Fruit fly (Drosophila melanogaster) whole organism, embryonic: ENCODE data around the gene Ids.
A peak's percentile ranks its signal among the peaks of the same experiment; 100 is the strongest.

Source experiments
- Atf3 ChIP-seq: fragments of 200-800 bp; sonication (Bioruptor generic); optimal IDR thresholded peaks from 3 replicates; lab custom pipeline; 2016; ENCODE audit warnings: missing biosample characterization, missing genetic modification characterization
- B-H1 ChIP-seq: fragments of 200-800 bp; sonication (Bioruptor generic); IDR thresholded peaks from 3 replicates; pipeline ENCODE4 v1.3.6; 2022; ENCODE audit warnings: missing biosample characterization, missing genetic modification characterization
- Bgb ChIP-seq: fragments of 200-800 bp; sonication (Bioruptor generic); IDR thresholded peaks from 2 replicates; pipeline ENCODE4 v1.3.6; 2022; ENCODE audit warnings: missing biosample characterization, missing genetic modification characterization; ENCODE audit not compliant: partially characterized antibody
- CG10209 ChIP-seq: fragments of 200-800 bp; sonication (Bioruptor generic); optimal IDR thresholded peaks from 3 replicates; lab custom pipeline; 2017; ENCODE audit warnings: missing biosample characterization, mild to moderate bottlenecking, missing genetic modification characterization, missing genetic modification reagents
- CG1024 ChIP-seq: fragments of 200-800 bp; sonication (Bioruptor generic); IDR thresholded peaks from 2 replicates; pipeline ENCODE4 v1.3.6; 2022; ENCODE audit warnings: missing biosample characterization, missing genetic modification characterization
- CG10274 ChIP-seq: fragments of 200-800 bp; sonication (Bioruptor generic); optimal IDR thresholded peaks from 3 replicates; lab custom pipeline; 2017; ENCODE audit warnings: missing biosample characterization, mild to moderate bottlenecking, missing genetic modification characterization
- CG10654 ChIP-seq: fragments of 200-800 bp; sonication (Bioruptor generic); optimal IDR thresholded peaks from 2 replicates; lab custom pipeline; 2016; ENCODE audit warnings: missing biosample characterization, missing genetic modification characterization
- CG11723 ChIP-seq: fragments of 200-800 bp; sonication (Bioruptor generic); optimal IDR thresholded peaks from 2 replicates; lab custom pipeline; 2017; ENCODE audit warnings: missing biosample characterization, mild to moderate bottlenecking, missing genetic modification characterization
- CG12219 ChIP-seq: fragments of 200-800 bp; sonication (Bioruptor generic); optimal IDR thresholded peaks from 3 replicates; lab custom pipeline; 2018; ENCODE audit warnings: missing biosample characterization, mild to moderate bottlenecking, missing genetic modification characterization
- CG1602 ChIP-seq: fragments of 200-800 bp; sonication (Bioruptor generic); optimal IDR thresholded peaks from 3 replicates; lab custom pipeline; 2016; ENCODE audit warnings: missing biosample characterization, missing genetic modification characterization
- CG16813 ChIP-seq: fragments of 200-800 bp; sonication (Bioruptor generic); IDR thresholded peaks from 3 replicates; pipeline ENCODE4 v1.3.6; 2022; ENCODE audit warnings: missing biosample characterization, missing genetic modification characterization; ENCODE audit not compliant: partially characterized antibody
- CG18262 ChIP-seq: fragments of 200-800 bp; optimal IDR thresholded peaks from 3 replicates; lab custom pipeline; 2019; ENCODE audit warnings: missing biosample characterization, mild to moderate bottlenecking, missing genetic modification characterization, moderate library complexity
- CG1832 ChIP-seq: fragments of 200-800 bp; sonication (Bioruptor generic); optimal IDR thresholded peaks from 2 replicates; lab custom pipeline; 2017; ENCODE audit warnings: missing biosample characterization, mild to moderate bottlenecking, missing genetic modification characterization, inconsistent platforms
- CG2116 ChIP-seq: fragments of 200-800 bp; sonication (Bioruptor generic); optimal IDR thresholded peaks from 3 replicates; lab custom pipeline; 2018; ENCODE audit warnings: missing biosample characterization, mild to moderate bottlenecking, missing genetic modification characterization
- CG3407 ChIP-seq: fragments of 200-800 bp; sonication (Bioruptor generic); optimal IDR thresholded peaks from 2 replicates; lab custom pipeline; 2018; ENCODE audit warnings: missing biosample characterization, mild to moderate bottlenecking, missing genetic modification characterization
- CG3847 ChIP-seq: fragments of 200-800 bp; sonication (Bioruptor generic); IDR thresholded peaks from 2 replicates; pipeline ENCODE4 v1.3.6; 2022; ENCODE audit warnings: missing biosample characterization, missing genetic modification characterization
- CG4854 ChIP-seq: fragments of 200-800 bp; sonication (Bioruptor generic); optimal IDR thresholded peaks from 2 replicates; lab custom pipeline; 2016; ENCODE audit warnings: missing biosample characterization, missing genetic modification characterization, inconsistent platforms
- CG5180 ChIP-seq: fragments of 200-800 bp; sonication (Bioruptor generic); optimal IDR thresholded peaks from 3 replicates; lab custom pipeline; 2017; ENCODE audit warnings: missing biosample characterization, missing genetic modification characterization, mild to moderate bottlenecking, moderate library complexity, missing genetic modification reagents
- CG6683 ChIP-seq: fragments of 200-800 bp; sonication (Bioruptor generic); optimal IDR thresholded peaks from 2 replicates; lab custom pipeline; 2017; ENCODE audit warnings: missing biosample characterization, mild to moderate bottlenecking, missing genetic modification characterization, missing genetic modification reagents
- CG6791 ChIP-seq: fragments of 200-800 bp; sonication (Bioruptor generic); IDR thresholded peaks from 3 replicates; pipeline ENCODE4 v1.3.6; 2022; ENCODE audit warnings: missing biosample characterization, missing genetic modification characterization; ENCODE audit not compliant: partially characterized antibody
- CG8089 ChIP-seq: fragments of 200-800 bp; sonication (Bioruptor generic); optimal IDR thresholded peaks from 3 replicates; lab custom pipeline; 2016; ENCODE audit warnings: missing biosample characterization, missing genetic modification characterization
- CG9797 ChIP-seq: fragments of 200-800 bp; sonication (Bioruptor generic); optimal IDR thresholded peaks from 3 replicates; lab custom pipeline; 2018; ENCODE audit warnings: missing biosample characterization, mild to moderate bottlenecking, missing genetic modification characterization
- Drgx ChIP-seq: fragments of 200-800 bp; sonication (Bioruptor generic); IDR thresholded peaks from 2 replicates; pipeline ENCODE4 v1.3.6; 2022; ENCODE audit warnings: missing biosample characterization, missing genetic modification characterization
- Gug ChIP-seq: fragments of 200-800 bp; sonication (Bioruptor generic); IDR thresholded peaks from 4 replicates; pipeline ENCODE4 v1.3.6; 2022; ENCODE audit warnings: missing biosample characterization, missing genetic modification characterization
- Lhr ChIP-seq: fragments of 200-800 bp; sonication (Bioruptor generic); optimal IDR thresholded peaks from 3 replicates; lab custom pipeline; 2017; ENCODE audit warnings: mild to moderate bottlenecking, missing biosample characterization, missing genetic modification reagents, missing genetic modification characterization
- MTF-1 ChIP-seq: fragments of 200-800 bp; sonication (Bioruptor generic); optimal IDR thresholded peaks from 2 replicates; lab custom pipeline; 2018; ENCODE audit warnings: missing biosample characterization, mild to moderate bottlenecking, missing genetic modification characterization, borderline replicate concordance
- Nf-YA ChIP-seq: fragments of 200-800 bp; sonication (Bioruptor generic); IDR thresholded peaks from 2 replicates; pipeline ENCODE4 v1.3.6; 2022; ENCODE audit warnings: missing biosample characterization, missing genetic modification characterization
- Opbp ChIP-seq: fragments of 200-800 bp; sonication (Bioruptor generic); IDR thresholded peaks from 3 replicates; pipeline ENCODE4 v1.3.6; 2022; ENCODE audit warnings: missing biosample characterization, missing genetic modification characterization; ENCODE audit not compliant: partially characterized antibody
- Usf ChIP-seq: fragments of 200-800 bp; sonication (Bioruptor generic); optimal IDR thresholded peaks from 2 replicates; lab custom pipeline; 2017; ENCODE audit warnings: missing genotype, missing biosample characterization, missing genetic modification characterization
- aop ChIP-seq: fragments of 200-800 bp; sonication (Bioruptor generic); IDR thresholded peaks from 2 replicates; pipeline ENCODE4 v1.3.6; 2022; ENCODE audit warnings: missing biosample characterization, missing genetic modification characterization
- ara ChIP-seq: fragments of 200-800 bp; sonication (Bioruptor generic); IDR thresholded peaks from 2 replicates; pipeline ENCODE4 v1.3.6; 2022; ENCODE audit warnings: missing biosample characterization, missing genetic modification characterization
- btn ChIP-seq: fragments of 200-800 bp; sonication (Bioruptor generic); optimal IDR thresholded peaks from 2 replicates; lab custom pipeline; 2016; ENCODE audit warnings: missing biosample characterization, missing genetic modification characterization
- chif ChIP-seq, 2 experiments: fragments of 200-800 bp; sonication (Bioruptor generic); optimal IDR thresholded peaks; 3 replicates each; lab custom pipeline; 2016; ENCODE audit warnings: missing biosample characterization in 2 of 2, missing genetic modification characterization in 2 of 2
- chinmo ChIP-seq: fragments of 200-800 bp; sonication (Bioruptor generic); IDR thresholded peaks from 4 replicates; pipeline ENCODE4 v1.3.6; 2022; ENCODE audit warnings: missing biosample characterization, missing genetic modification characterization; ENCODE audit not compliant: partially characterized antibody
- chm ChIP-seq: fragments of 200-800 bp; sonication (Bioruptor generic); IDR thresholded peaks from 2 replicates; pipeline ENCODE4 v1.3.6; 2022; ENCODE audit warnings: missing biosample characterization, missing genetic modification characterization
- dati ChIP-seq: fragments of 200-800 bp; sonication (Bioruptor generic); IDR thresholded peaks from 2 replicates; pipeline ENCODE4 v1.3.6; 2022; ENCODE audit warnings: missing biosample characterization, missing genetic modification characterization
- ems ChIP-seq: fragments of 200-800 bp; sonication (Bioruptor generic); optimal IDR thresholded peaks from 3 replicates; lab custom pipeline; 2016; ENCODE audit warnings: missing biosample characterization, missing genetic modification characterization
- ewg ChIP-seq: fragments of 200-800 bp; sonication (Bioruptor generic); optimal IDR thresholded peaks from 3 replicates; lab custom pipeline; 2017; ENCODE audit warnings: mild to moderate bottlenecking, missing biosample characterization, missing genetic modification reagents, missing genetic modification characterization
- exex ChIP-seq: fragments of 200-800 bp; sonication (Bioruptor generic); optimal IDR thresholded peaks from 4 replicates; lab custom pipeline; 2018; ENCODE audit warnings: missing biosample characterization, mild to moderate bottlenecking, missing genetic modification characterization, moderate library complexity
- fd102C ChIP-seq: fragments of 200-800 bp; sonication (Bioruptor generic); optimal IDR thresholded peaks from 2 replicates; lab custom pipeline; 2018; ENCODE audit warnings: missing biosample characterization, mild to moderate bottlenecking, missing genetic modification characterization, moderate library complexity
- ind ChIP-seq: fragments of 200-800 bp; sonication (Bioruptor generic); optimal IDR thresholded peaks from 3 replicates; lab custom pipeline; 2016; ENCODE audit warnings: missing biosample characterization, missing genetic modification characterization
- mirr ChIP-seq: fragments of 200-800 bp; sonication (Bioruptor generic); optimal IDR thresholded peaks from 3 replicates; lab custom pipeline; 2018; ENCODE audit warnings: missing biosample characterization, mild to moderate bottlenecking, missing genetic modification characterization
- pan ChIP-seq, 4 experiments: fragments of >200 bp in 3 of 4; fragments of 200-800 bp in 1 of 4; sonication (Bioruptor generic) in 1 of 4; optimal IDR thresholded peaks in 3 of 4; IDR thresholded peaks in 1 of 4; 2 replicates each; pipeline versions ENCODE4 v1.3.6 to Lab custom; 2017 to 2022; ENCODE audit warnings: missing biosample characterization in 2 of 4, missing genetic modification characterization in 2 of 4, mixed read lengths in 1 of 4
- pzg ChIP-seq: fragments of 200-800 bp; sonication (Bioruptor generic); optimal IDR thresholded peaks from 3 replicates; lab custom pipeline; 2018; ENCODE audit warnings: missing biosample characterization, mild to moderate bottlenecking, missing genetic modification characterization, moderate library complexity
- tx ChIP-seq: fragments of 200-800 bp; sonication (Bioruptor generic); optimal IDR thresholded peaks from 2 replicates; lab custom pipeline; 2016; ENCODE audit warnings: missing biosample characterization, missing genetic modification characterization
- unc-4 ChIP-seq: fragments of 200-800 bp; sonication (Bioruptor generic); IDR thresholded peaks from 2 replicates; pipeline ENCODE4 v1.3.6; 2022; ENCODE audit warnings: missing biosample characterization, missing genetic modification characterization; ENCODE audit not compliant: partially characterized antibody
- vnd ChIP-seq: fragments of 200-800 bp; sonication (Bioruptor generic); IDR thresholded peaks from 3 replicates; pipeline ENCODE4 v1.3.6; 2022; ENCODE audit warnings: missing biosample characterization, missing genetic modification characterization; ENCODE audit not compliant: partially characterized antibody
- wek ChIP-seq: fragments of 200-800 bp; sonication (Bioruptor generic); optimal IDR thresholded peaks from 3 replicates; lab custom pipeline; 2018; ENCODE audit warnings: missing biosample characterization, mild to moderate bottlenecking, missing genetic modification characterization, moderate library complexity
- zen ChIP-seq: fragments of 200-800 bp; sonication (Bioruptor generic); optimal IDR thresholded peaks from 3 replicates; lab custom pipeline; 2018; ENCODE audit warnings: missing biosample characterization, mild to moderate bottlenecking, missing genetic modification characterization, moderate library complexity

Gene Ids

DNA sequence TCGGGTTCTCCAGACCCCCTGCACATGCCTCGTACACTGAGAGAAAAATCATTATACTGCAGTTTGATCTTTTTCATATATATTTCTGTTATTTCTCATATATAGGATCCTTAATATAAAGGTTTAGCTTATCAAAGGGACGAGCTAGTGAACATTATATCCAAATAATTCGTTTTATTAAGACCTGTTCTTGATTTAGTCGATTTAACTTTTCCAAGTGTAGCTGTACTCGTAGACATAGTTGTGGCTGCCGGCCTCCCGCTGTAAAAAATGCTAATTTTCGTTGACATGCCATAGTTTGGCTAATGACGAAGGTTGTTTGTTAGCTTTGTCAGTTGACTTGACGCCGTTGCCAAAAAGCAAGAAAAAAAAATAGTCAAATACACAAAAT is 4.4 kb downstream of the Ids start (continued):
- peak; percentile 47 for TF ChIP-seq MTF-1 (GFP tag; lab: Kevin White, UChicago)
- TF ChIP-seq CG3847 (GFP tag; lab: Robert Waterston, UW) = peak; percentile 80
- peak; percentile 39 for TF ChIP-seq wek (GFP tag; lab: Kevin White, UChicago)
- peak; percentile 63 for TF ChIP-seq tx (GFP tag; lab: Kevin White, UChicago)
- peak; percentile 72 for TF ChIP-seq CG11723
- TF ChIP-seq Gug (GFP tag; lab: Robert Waterston, UW) = peak; percentile 60; the same call in 3 of the 4 replicates
- peak; percentile 76 to 86 for TF ChIP-seq chif (GFP tag; optimal IDR thresholded peaks at IDR 0.05; lab: Kevin White, UChicago)
- peak; percentile 80 for TF ChIP-seq CG1602 (GFP tag; lab: Kevin White, UChicago)
- peak; percentile 46 for TF ChIP-seq exex (tag; lab: Kevin White, UChicago)
- no peak for TF ChIP-seq CG1832 (GFP tag; lab: Kevin White, UChicago)
- no peak for TF ChIP-seq Bgb (GFP tag; lab: Robert Waterston, UW)
- TF ChIP-seq unc-4 (GFP tag; lab: Robert Waterston, UW) = no peak
- peak; percentile 64 for TF ChIP-seq ewg (GFP tag; lab: Kevin White, UChicago)
- peak; percentile 75 for TF ChIP-seq Usf (GFP tag; lab: Kevin White, UChicago)
- peak; percentile 81 for TF ChIP-seq Nf-YA
- peak; percentile 81 for TF ChIP-seq ara (GFP tag; lab: Robert Waterston, UW)
- no peak for TF ChIP-seq Opbp (GFP tag; lab: Robert Waterston, UW)
- TF ChIP-seq CG10654 (GFP tag; lab: Kevin White, UChicago) = peak; percentile 75
- no peak for TF ChIP-seq vnd (GFP tag; lab: Robert Waterston, UW)
- peak; percentile 67 for TF ChIP-seq fd102C (GFP tag; lab: Kevin White, UChicago)
- peak; percentile 87 for TF ChIP-seq CG12219 (GFP tag; lab: Kevin White, UChicago)
- TF ChIP-seq CG10274 (GFP tag; lab: Kevin White, UChicago) = peak; percentile 63
- TF ChIP-seq pzg (GFP tag; lab: Kevin White, UChicago) = no peak
- TF ChIP-seq dati (GFP tag; lab: Robert Waterston, UW) = peak; percentile 49; the same call in 1 of the 2 replicates
- peak; percentile 86 for TF ChIP-seq CG4854 (GFP tag; lab: Kevin White, UChicago)
- TF ChIP-seq CG16813 (GFP tag; lab: Robert Waterston, UW) = no peak
- peak; percentile 52 for TF ChIP-seq Lhr (GFP tag; lab: Kevin White, UChicago)
- TF ChIP-seq CG1024 = peak; percentile 40
- TF ChIP-seq CG6791 (GFP tag; lab: Robert Waterston, UW) = no peak
- TF ChIP-seq B-H1 (GFP tag; lab: Robert Waterston, UW) = peak; percentile 77
- peak; percentile 47 for TF ChIP-seq CG5180 (GFP tag; lab: Kevin White, UChicago)
- TF ChIP-seq chm (GFP tag; lab: Robert Waterston, UW) = peak; percentile 64
- TF ChIP-seq Atf3 = peak; percentile 64
- TF ChIP-seq zen (tag; lab: Kevin White, UChicago) = peak; percentile 92
- TF ChIP-seq Drgx (GFP tag; lab: Robert Waterston, UW) = peak; percentile 75
- TF ChIP-seq aop (GFP tag; lab: Robert Waterston, UW) = no peak
- TF ChIP-seq CG18262 (tag; lab: Kevin White, UChicago) = peak; percentile 92
- peak; percentile 49 for TF ChIP-seq CG8089 (GFP tag; lab: Kevin White, UChicago)
- TF ChIP-seq pan (optimal IDR thresholded peaks at IDR 0.05; lab: Kevin White, UChicago) = no peak
- TF ChIP-seq pan (GFP tag; optimal IDR thresholded peaks at IDR 0.05 in 1 of 2, IDR thresholded peaks at IDR 0.05 in 1 of 2) = peak in 1 of 2 experiments; percentile 89
- peak; percentile 53 for TF ChIP-seq CG2116 (GFP tag; lab: Kevin White, UChicago)
- TF ChIP-seq CG10209 (GFP tag; lab: Kevin White, UChicago) = peak; percentile 77
- peak; percentile 77 for TF ChIP-seq ems (GFP tag; lab: Kevin White, UChicago)
- peak; percentile 70 for TF ChIP-seq CG3407 (GFP tag; lab: Kevin White, UChicago)
- no peak for TF ChIP-seq CG9797 (GFP tag; lab: Kevin White, UChicago)
- peak; percentile 84 for TF ChIP-seq ind
- TF ChIP-seq CG6683 (GFP tag; lab: Kevin White, UChicago) = peak; percentile 59
- TF ChIP-seq mirr (GFP tag; lab: Kevin White, UChicago) = peak; percentile 1
- TF ChIP-seq chinmo (GFP tag; lab: Robert Waterston, UW) = peak; percentile 89; the same call in 2 of the 4 replicates
- peak; percentile 44 for TF ChIP-seq btn (GFP tag; lab: Kevin White, UChicago)
